Worm (Caenorhabditis elegans): ENCODE results near the gene cdh-12.

The cdh-12 gene

ce11 chrIII:1142798-1143197, 9.0 kb upstream of the cdh-12 start, which contains the start of gene smr-1 (continued):
- peak; percentile 90 for TF ChIP-seq ekl-4 (GFP tag; IDR thresholded peaks at IDR 0.05)
- TF ChIP-seq K11D2.4 (GFP tag; IDR thresholded peaks at IDR 0.05) = peak; percentile 85
- TF ChIP-seq cebp-1 (GFP tag; IDR thresholded peaks at IDR 0.05) = no peak
- peak; percentile 77 for TF ChIP-seq cebp-1 (tag; optimal IDR thresholded peaks at IDR 0.05)
- no peak for TF ChIP-seq F10E7.11 (tag; optimal IDR thresholded peaks at IDR 0.05)
- no peak for TF ChIP-seq snpc-4 (GFP tag; optimal IDR thresholded peaks at IDR 0.05)
- peak in 3 of 4 experiments; percentile 43 to 62 (median 47) for TF ChIP-seq snpc-4 (tag; optimal IDR thresholded peaks at IDR 0.05)
- TF ChIP-seq B0261.1 (tag; optimal IDR thresholded peaks at IDR 0.05) = peak; percentile 2
- 0 out of 2 replicates have a peak, but pooled peaks have one; percentile 19 for TF ChIP-seq C06A6.2 (GFP tag; conservative IDR thresholded peaks at IDR 0.05)
- TF ChIP-seq ama-1 (optimal IDR thresholded peaks at IDR 0.05) = no peak
- no peak for TF ChIP-seq ama-1 (GFP tag; optimal IDR thresholded peaks at IDR 0.05)
- peak; percentile 8 for TF ChIP-seq K12H6.12 (tag; optimal IDR thresholded peaks at IDR 0.05)
- peak; percentile 87 for TF ChIP-seq attf-5 (GFP tag; optimal IDR thresholded peaks at IDR 0.05)
- peak; percentile 41 for TF ChIP-seq ztf-26 (tag; optimal IDR thresholded peaks at IDR 0.05)
- TF ChIP-seq Y53G8AR.9 (GFP tag; conservative IDR thresholded peaks at IDR 0.05) = peak; percentile 94
- TF ChIP-seq ztf-18 (tag; optimal IDR thresholded peaks at IDR 0.05) = peak; percentile 98
- TF ChIP-seq bed-2 (GFP tag; IDR thresholded peaks at IDR 0.05) = no peak
- peak; percentile 1 for TF ChIP-seq madf-10 (tag; optimal IDR thresholded peaks at IDR 0.05)
- peak; percentile 51; the same call in 1 of the 2 replicates for TF ChIP-seq hsf-1 (GFP tag; IDR thresholded peaks at IDR 0.05)
- peak; percentile 49; the same call in 1 of the 2 replicates for TF ChIP-seq ceh-100 (GFP tag; IDR thresholded peaks at IDR 0.05)
- peak; percentile 57 to 95 (median 76) for TF ChIP-seq lin-35 (GFP tag; optimal IDR thresholded peaks at IDR 0.05)
- TF ChIP-seq T26A5.8 (tag; optimal IDR thresholded peaks at IDR 0.05) = no peak
- peak; percentile 38 for TF ChIP-seq chd-7 (tag; optimal IDR thresholded peaks at IDR 0.05)
- no peak for TF ChIP-seq aptf-2 (GFP tag; conservative IDR thresholded peaks at IDR 0.05)
- no peak for TF ChIP-seq lag-1 (GFP tag; IDR thresholded peaks at IDR 0.05)
- TF ChIP-seq ztf-22 (GFP tag; optimal IDR thresholded peaks at IDR 0.05) = no peak
- TF ChIP-seq madf-6 (GFP tag; IDR thresholded peaks at IDR 0.05) = peak; percentile 79
- TF ChIP-seq egl-44 (GFP tag; IDR thresholded peaks at IDR 0.05) = 0 out of 2 replicates have a peak, but pooled peaks have one; percentile 18
- TF ChIP-seq fkh-3 (tag; optimal IDR thresholded peaks at IDR 0.05) = no peak
- TF ChIP-seq dox-1 (GFP tag; IDR thresholded peaks at IDR 0.05) = peak; percentile 82
- peak; percentile 85 for TF ChIP-seq B0336.3 (GFP tag; IDR thresholded peaks at IDR 0.05)
- TF ChIP-seq mcd-1 (GFP tag; IDR thresholded peaks at IDR 0.05) = peak; percentile 92
- TF ChIP-seq F22D6.2 (tag; optimal IDR thresholded peaks at IDR 0.05) = peak; percentile 14
- TF ChIP-seq ztf-25 (GFP tag; IDR thresholded peaks at IDR 0.05) = no peak
- TF ChIP-seq lin-40 (tag; optimal IDR thresholded peaks at IDR 0.05) = peak; percentile 88
- no peak for TF ChIP-seq mes-4 (tag; optimal IDR thresholded peaks at IDR 0.05)
- TF ChIP-seq madf-3 (GFP tag; IDR thresholded peaks at IDR 0.05) = peak; percentile 73; the same call in 1 of the 2 replicates
- peak; percentile 71; the same call in 1 of the 2 replicates for TF ChIP-seq hmg-20 (GFP tag; IDR thresholded peaks at IDR 0.05)
- TF ChIP-seq attf-3 (GFP tag; conservative IDR thresholded peaks at IDR 0.05) = peak; percentile 43; the same call in 1 of the 2 replicates
- TF ChIP-seq zfh-2 (GFP tag; conservative IDR thresholded peaks at IDR 0.05) = no peak
- TF ChIP-seq ceh-27 (GFP tag; optimal IDR thresholded peaks at IDR 0.05) = peak; percentile 14
- peak; percentile 72 for TF ChIP-seq D2030.7 (GFP tag; IDR thresholded peaks at IDR 0.05)
- TF ChIP-seq F49E8.2 (tag; optimal IDR thresholded peaks at IDR 0.05; ENCODE audit: insufficient read depth) = peak; percentile 49
- peak; percentile 84 for TF ChIP-seq repo-1 (tag; optimal IDR thresholded peaks at IDR 0.05)
- TF ChIP-seq tbx-9 (tag; optimal IDR thresholded peaks at IDR 0.05; ENCODE audit: borderline replicate concordance) = no peak
- 0 out of 2 replicates have a peak, but pooled peaks have one; percentile 35 for TF ChIP-seq F37B4.10 (GFP tag; IDR thresholded peaks at IDR 0.05)
- TF ChIP-seq tlf-1 (GFP tag; optimal IDR thresholded peaks at IDR 0.05) = peak; percentile 78
- peak; percentile 77 for TF ChIP-seq lsl-1 (GFP tag; optimal IDR thresholded peaks at IDR 0.05)
- TF ChIP-seq dpl-1 (GFP tag; optimal IDR thresholded peaks at IDR 0.05) = peak; percentile 95
- TF ChIP-seq lin-54 (GFP tag; optimal IDR thresholded peaks at IDR 0.05) = peak; percentile 98
